Fruit fly (Drosophila melanogaster) whole organism, prepupa: ENCODE results near the gene Cul5.

ENCODE experiments used
- Blimp-1 ChIP-seq: fragments of 200-800 bp; sonication (Bioruptor generic); optimal IDR thresholded peaks from 3 replicates; lab custom pipeline; 2017; ENCODE audit warnings: missing biosample characterization, missing genetic modification characterization, mild to moderate bottlenecking, moderate library complexity, missing genetic modification reagents
- CG10669 ChIP-seq: fragments of 200-800 bp; sonication (Bioruptor generic); optimal IDR thresholded peaks from 3 replicates; lab custom pipeline; 2018; ENCODE audit warnings: missing biosample characterization, mild to moderate bottlenecking, missing genetic modification characterization, moderate library complexity
- CG11294 ChIP-seq: fragments of 200-800 bp; sonication (Bioruptor generic); IDR thresholded peaks from 2 replicates; pipeline ENCODE4 v1.3.6; 2022; ENCODE audit warnings: missing biosample characterization, missing genetic modification characterization
- CG11762 ChIP-seq: fragments of 200-800 bp; sonication (Bioruptor generic); optimal IDR thresholded peaks from 3 replicates; lab custom pipeline; 2016; ENCODE audit warnings: missing biosample characterization, missing genetic modification characterization; ENCODE audit not compliant: insufficient read depth
- CG11902 ChIP-seq: fragments of 200-800 bp; sonication (Bioruptor generic); optimal IDR thresholded peaks from 3 replicates; lab custom pipeline; 2016; ENCODE audit warnings: missing biosample characterization, missing genetic modification characterization
- CG15336 ChIP-seq: fragments of 200-800 bp; sonication (Bioruptor generic); IDR thresholded peaks from 2 replicates; pipeline ENCODE4 v1.3.6; 2022; ENCODE audit warnings: missing biosample characterization, missing genetic modification characterization
- CG1621 ChIP-seq: fragments of 200-800 bp; sonication (Bioruptor generic); optimal IDR thresholded peaks from 3 replicates; lab custom pipeline; 2018; ENCODE audit warnings: missing biosample characterization, mild to moderate bottlenecking, missing genetic modification characterization
- CG3032 ChIP-seq: fragments of 200-800 bp; optimal IDR thresholded peaks from 2 replicates; lab custom pipeline; 2019; ENCODE audit warnings: missing biosample characterization, mild to moderate bottlenecking, missing genetic modification characterization, moderate library complexity
- CG31627 ChIP-seq: fragments of 200-800 bp; sonication (Bioruptor generic); optimal IDR thresholded peaks from 3 replicates; lab custom pipeline; 2016; ENCODE audit warnings: missing biosample characterization, missing genetic modification characterization
- CG32006 ChIP-seq: fragments of 200-800 bp; sonication (Bioruptor generic); optimal IDR thresholded peaks from 3 replicates; lab custom pipeline; 2017; ENCODE audit warnings: missing biosample characterization, mild to moderate bottlenecking, missing genetic modification characterization
- CG3919 ChIP-seq: fragments of 200-800 bp; sonication (Bioruptor generic); optimal IDR thresholded peaks from 3 replicates; lab custom pipeline; 2016; ENCODE audit warnings: missing biosample characterization, missing genetic modification characterization
- CG4318 ChIP-seq: fragments of 200-800 bp; sonication (Bioruptor generic); optimal IDR thresholded peaks from 3 replicates; lab custom pipeline; 2017; ENCODE audit warnings: missing biosample characterization, mild to moderate bottlenecking, missing genetic modification characterization
- CG6163 ChIP-seq: fragments of 200-800 bp; sonication (Bioruptor generic); IDR thresholded peaks from 3 replicates; pipeline ENCODE4 v1.3.6; 2022; ENCODE audit warnings: missing biosample characterization, missing genetic modification characterization
- CG6276 ChIP-seq: fragments of 200-800 bp; sonication (Bioruptor generic); optimal IDR thresholded peaks from 2 replicates; lab custom pipeline; 2017; ENCODE audit warnings: missing biosample characterization, mild to moderate bottlenecking, missing genetic modification characterization
- CG6792 ChIP-seq: fragments of 200-800 bp; sonication (Bioruptor generic); optimal IDR thresholded peaks from 3 replicates; lab custom pipeline; 2016; ENCODE audit warnings: missing biosample characterization, missing genetic modification characterization
- CG8119 ChIP-seq: fragments of 200-800 bp; sonication (Bioruptor generic); IDR thresholded peaks from 3 replicates; pipeline ENCODE4 v1.3.6; 2022; ENCODE audit warnings: missing biosample characterization, missing genetic modification characterization
- CG8319 ChIP-seq: fragments of 200-800 bp; sonication (Bioruptor generic); optimal IDR thresholded peaks from 3 replicates; lab custom pipeline; 2016; ENCODE audit warnings: missing biosample characterization, missing genetic modification characterization
- CG8632 ChIP-seq: fragments of 200-800 bp; sonication (Bioruptor generic); optimal IDR thresholded peaks from 3 replicates; lab custom pipeline; 2016; ENCODE audit warnings: missing biosample characterization, missing genetic modification characterization
- CG9139 ChIP-seq: fragments of 200-800 bp; sonication (Bioruptor generic); optimal IDR thresholded peaks from 3 replicates; lab custom pipeline; 2017; ENCODE audit warnings: missing biosample characterization, mild to moderate bottlenecking, missing genetic modification characterization
- Eip75B ChIP-seq: fragments of 200-800 bp; sonication (Bioruptor generic); optimal IDR thresholded peaks from 3 replicates; lab custom pipeline; 2016; ENCODE audit warnings: missing biosample characterization, missing genetic modification characterization
- Eip78C ChIP-seq: fragments of 200-800 bp; sonication (Bioruptor generic); peaks from one replicate; lab custom pipeline; 2016; ENCODE audit warnings: missing biosample characterization, missing genetic modification characterization
- Eip93F ChIP-seq: fragments of 200-800 bp; sonication (Bioruptor generic); optimal IDR thresholded peaks from 2 replicates; lab custom pipeline; 2016; ENCODE audit warnings: missing biosample characterization, mild to moderate bottlenecking, missing genetic modification characterization
- Ets21C ChIP-seq: fragments of 200-800 bp; sonication (Bioruptor generic); optimal IDR thresholded peaks from 3 replicates; lab custom pipeline; 2016; ENCODE audit warnings: missing biosample characterization, missing genetic modification characterization
- Ets96B ChIP-seq: fragments of 200-800 bp; optimal IDR thresholded peaks from 2 replicates; lab custom pipeline; 2019; ENCODE audit warnings: missing biosample characterization, mild to moderate bottlenecking, missing genetic modification characterization, moderate library complexity
- Hr38 ChIP-seq: sonication (Bioruptor generic); optimal IDR thresholded peaks from 2 replicates; lab custom pipeline; 2016; ENCODE audit warnings: missing biosample characterization, missing genetic modification characterization
- Hr39 ChIP-seq: fragments of 200-800 bp; sonication (Bioruptor generic); optimal IDR thresholded peaks from 2 replicates; lab custom pipeline; 2016; ENCODE audit warnings: missing biosample characterization, missing genetic modification characterization
- Hr4 ChIP-seq: fragments of 200-800 bp; sonication (Bioruptor generic); optimal IDR thresholded peaks from 3 replicates; lab custom pipeline; 2016; ENCODE audit warnings: missing biosample characterization, missing genetic modification characterization
- OdsH ChIP-seq: fragments of 200-800 bp; sonication (Bioruptor generic); optimal IDR thresholded peaks from 3 replicates; lab custom pipeline; 2016; ENCODE audit warnings: missing biosample characterization, missing genetic modification characterization
- Smox ChIP-seq: fragments of 200-800 bp; sonication (Bioruptor generic); optimal IDR thresholded peaks from 3 replicates; lab custom pipeline; 2016; ENCODE audit warnings: missing biosample characterization, missing genetic modification characterization
- Sox102F ChIP-seq: fragments of 200-800 bp; sonication (Bioruptor generic); optimal IDR thresholded peaks from 2 replicates; lab custom pipeline; 2016; ENCODE audit warnings: missing biosample characterization, mild to moderate bottlenecking, missing genetic modification characterization
- Sox14 ChIP-seq: fragments of 200-800 bp; sonication (Bioruptor generic); optimal IDR thresholded peaks from 3 replicates; lab custom pipeline; 2016; ENCODE audit warnings: missing biosample characterization, missing genetic modification characterization
- Sox15 ChIP-seq: fragments of 200-800 bp; sonication (Bioruptor generic); optimal IDR thresholded peaks from 3 replicates; lab custom pipeline; 2016; ENCODE audit warnings: missing biosample characterization, missing genetic modification characterization
- achi ChIP-seq: fragments of 200-800 bp; sonication (Bioruptor generic); optimal IDR thresholded peaks from 3 replicates; lab custom pipeline; 2016; ENCODE audit warnings: missing biosample characterization, missing genetic modification characterization
- acj6 ChIP-seq: fragments of 200-800 bp; sonication (Bioruptor generic); optimal IDR thresholded peaks from 3 replicates; lab custom pipeline; 2016; ENCODE audit warnings: missing biosample characterization, missing genetic modification characterization
- dac ChIP-seq: fragments of 200-800 bp; sonication (Bioruptor generic); optimal IDR thresholded peaks from 2 replicates; lab custom pipeline; 2017; ENCODE audit warnings: missing biosample characterization, mild to moderate bottlenecking, missing genetic modification characterization
- dsx ChIP-seq: fragments of 200-800 bp; optimal IDR thresholded peaks from 3 replicates; lab custom pipeline; 2019; ENCODE audit warnings: missing biosample characterization, mild to moderate bottlenecking, missing genetic modification characterization, moderate library complexity; ENCODE audit not compliant: poor library complexity, severe bottlenecking
- esn ChIP-seq: fragments of 200-800 bp; sonication (Bioruptor generic); optimal IDR thresholded peaks from 2 replicates; lab custom pipeline; 2016; ENCODE audit warnings: missing biosample characterization, mild to moderate bottlenecking, missing genetic modification characterization, moderate library complexity
- fd59A ChIP-seq: fragments of 200-800 bp; sonication (Bioruptor generic); optimal IDR thresholded peaks from 2 replicates; lab custom pipeline; 2017; ENCODE audit warnings: missing biosample characterization, mild to moderate bottlenecking, missing genetic modification characterization, missing genetic modification reagents
- fd85E ChIP-seq: fragments of 200-800 bp; sonication (Bioruptor generic); optimal IDR thresholded peaks from 3 replicates; lab custom pipeline; 2016; ENCODE audit warnings: missing biosample characterization, missing genetic modification characterization
- lz ChIP-seq: fragments of 200-800 bp; sonication (Bioruptor generic); optimal IDR thresholded peaks from 3 replicates; lab custom pipeline; 2016; ENCODE audit warnings: missing biosample characterization, missing genetic modification characterization
- net ChIP-seq: fragments of 200-800 bp; sonication (Bioruptor generic); optimal IDR thresholded peaks from 3 replicates; lab custom pipeline; 2016; ENCODE audit warnings: missing biosample characterization, missing genetic modification characterization
- pdm3 ChIP-seq: fragments of 200-800 bp; sonication (Bioruptor generic); optimal IDR thresholded peaks from 3 replicates; lab custom pipeline; 2016; ENCODE audit warnings: missing biosample characterization, missing genetic modification characterization
- salr ChIP-seq, 2 experiments: fragments of 200-800 bp; sonication (Bioruptor generic); optimal IDR thresholded peaks; 3 replicates each; lab custom pipeline; 2016 to 2018; ENCODE audit warnings: missing biosample characterization in 2 of 2, missing genetic modification characterization in 2 of 2, mild to moderate bottlenecking in 1 of 2
- spab ChIP-seq: fragments of 200-800 bp; sonication (Bioruptor generic); optimal IDR thresholded peaks from 2 replicates; lab custom pipeline; 2017; ENCODE audit warnings: missing biosample characterization, mild to moderate bottlenecking, missing genetic modification characterization, missing genetic modification reagents
- ss ChIP-seq, 2 experiments: fragments of 200-800 bp; sonication (Bioruptor generic); optimal IDR thresholded peaks; 2 replicates in 1 of 2; 3 replicates in 1 of 2; lab custom pipeline; 2017 to 2018; ENCODE audit warnings: mild to moderate bottlenecking in 2 of 2, missing biosample characterization in 2 of 2, missing genetic modification characterization in 2 of 2, moderate library complexity in 1 of 2
- svp ChIP-seq: fragments of 200-800 bp; sonication (Bioruptor generic); peaks from one replicate; lab custom pipeline; 2016; ENCODE audit warnings: missing biosample characterization, missing genetic modification characterization
- topi ChIP-seq: fragments of 200-800 bp; sonication (Bioruptor generic); optimal IDR thresholded peaks from 3 replicates; lab custom pipeline; 2016; ENCODE audit warnings: missing biosample characterization, missing genetic modification characterization

Cul5 gene

dm6 chr3R:29094152-29094551 is 31.4 kb upstream of the Cul5 start (continued):
- TF ChIP-seq Ets21C: no peak
- no peak for TF ChIP-seq Smox (GFP tag; lab: Kevin White, UChicago)
- peak; percentile 78 for TF ChIP-seq CG3919 (GFP tag; lab: Kevin White, UChicago)
- TF ChIP-seq Eip93F (GFP tag; lab: Kevin White, UChicago): no peak
- peak; percentile 46; the same call in 1 of the 2 replicates for TF ChIP-seq CG11294 (GFP tag; lab: Robert Waterston, UW)
- peak; percentile 40 for TF ChIP-seq CG11762 (GFP tag; lab: Kevin White, UChicago)
- no peak for TF ChIP-seq fd85E (GFP tag; lab: Kevin White, UChicago)
- TF ChIP-seq Hr4 (GFP tag; lab: Kevin White, UChicago): no peak
- TF ChIP-seq CG8319: peak; percentile 22
- peak; percentile 52 for TF ChIP-seq CG9139 (GFP tag; lab: Kevin White, UChicago)
- TF ChIP-seq CG6163 (GFP tag; lab: Robert Waterston, UW): peak; percentile 67
- peak; percentile 39 to 43 for TF ChIP-seq ss (GFP tag; optimal IDR thresholded peaks at IDR 0.05; lab: Kevin White, UChicago)
- peak; percentile 47 for TF ChIP-seq acj6 (GFP tag; lab: Kevin White, UChicago)
- no peak for TF ChIP-seq CG11902 (GFP tag; lab: Kevin White, UChicago)
- peak; percentile 68 for TF ChIP-seq achi (GFP tag; lab: Kevin White, UChicago)
- TF ChIP-seq spab (GFP tag; lab: Kevin White, UChicago): peak; percentile 71
- TF ChIP-seq Sox15 (GFP tag; lab: Kevin White, UChicago): no peak
- TF ChIP-seq CG8119 (GFP tag; lab: Robert Waterston, UW): peak; percentile 66
- no peak for TF ChIP-seq Sox102F (GFP tag; lab: Kevin White, UChicago)

DNA sequence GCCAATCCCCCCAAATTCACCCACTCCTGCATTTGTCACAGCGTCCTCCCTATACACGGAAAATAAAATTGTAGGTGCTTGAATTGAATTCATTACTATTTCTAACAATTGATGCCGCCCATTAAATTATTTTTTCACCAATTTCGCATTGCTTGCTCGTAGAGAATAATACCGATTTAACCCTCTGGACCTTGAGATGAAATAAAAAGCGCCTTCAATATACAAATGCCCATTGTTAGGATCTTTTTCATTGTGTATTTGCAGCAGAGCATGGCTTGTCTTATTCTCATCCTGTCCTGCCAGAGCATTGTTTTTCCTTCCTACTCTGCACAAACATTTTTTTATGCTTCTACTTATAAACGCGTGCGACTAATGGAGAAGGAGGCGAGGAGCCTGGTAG is 28.8 kb upstream of the Cul5 start:
- peak; percentile 54 for TF ChIP-seq CG3919 (GFP tag; lab: Kevin White, UChicago)
- no peak for TF ChIP-seq CG11902 (GFP tag; lab: Kevin White, UChicago)
- TF ChIP-seq fd85E (GFP tag; lab: Kevin White, UChicago): no peak
- TF ChIP-seq CG6163 (GFP tag; lab: Robert Waterston, UW): peak; percentile 50; the same call in 2 of the 3 replicates
- peak; percentile 4 for TF ChIP-seq net (GFP tag; lab: Kevin White, UChicago)
- peak; percentile 17 for TF ChIP-seq CG8319
- peak; percentile 60 for TF ChIP-seq fd59A (GFP tag; lab: Kevin White, UChicago)
- TF ChIP-seq CG8632: peak; percentile 18
- peak; percentile 38 for TF ChIP-seq Sox14 (GFP tag; lab: Kevin White, UChicago)
- TF ChIP-seq lz: peak; percentile 32
- TF ChIP-seq Smox (GFP tag; lab: Kevin White, UChicago): peak; percentile 2
- TF ChIP-seq dsx (GFP tag; lab: Kevin White, UChicago): peak; percentile 49
- peak; percentile 73 for TF ChIP-seq Ets96B (tag; lab: Kevin White, UChicago)
- no peak for TF ChIP-seq CG6276 (GFP tag; lab: Kevin White, UChicago)
- TF ChIP-seq CG4318 (GFP tag; lab: Kevin White, UChicago): peak; percentile 3
- peak; percentile 81 for TF ChIP-seq Eip78C
- TF ChIP-seq CG3032 (tag; lab: Kevin White, UChicago): peak; percentile 63
- no peak for TF ChIP-seq Blimp-1
- no peak for TF ChIP-seq Sox15 (GFP tag; lab: Kevin White, UChicago)
- TF ChIP-seq CG6792 (GFP tag; lab: Kevin White, UChicago): peak; percentile 31
- TF ChIP-seq Eip93F (GFP tag; lab: Kevin White, UChicago): no peak
- peak; percentile 56 for TF ChIP-seq spab (GFP tag; lab: Kevin White, UChicago)
- peak; percentile 59 for TF ChIP-seq achi (GFP tag; lab: Kevin White, UChicago)
- TF ChIP-seq CG31627 (GFP tag; lab: Kevin White, UChicago): peak; percentile 27
- peak; percentile 41 for TF ChIP-seq CG32006 (GFP tag; lab: Kevin White, UChicago)
- TF ChIP-seq svp: no peak
- peak; percentile 31 for TF ChIP-seq Hr39 (GFP tag; lab: Kevin White, UChicago)
- peak; percentile 31 for TF ChIP-seq esn
- TF ChIP-seq pdm3 (GFP tag; lab: Kevin White, UChicago): peak; percentile 52
- peak; percentile 59 for TF ChIP-seq CG10669 (GFP tag; lab: Kevin White, UChicago)
- no peak for TF ChIP-seq Hr38 (GFP tag; lab: Kevin White, UChicago)
- 0 out of 2 replicates have a peak, but pooled peaks have one; percentile 13 for TF ChIP-seq CG15336 (GFP tag; lab: Robert Waterston, UW)
- TF ChIP-seq dac (GFP tag; lab: Kevin White, UChicago): no peak
- TF ChIP-seq OdsH (GFP tag; lab: Kevin White, UChicago): peak; percentile 38
- TF ChIP-seq CG1621: peak; percentile 31
- TF ChIP-seq Hr4 (GFP tag; lab: Kevin White, UChicago): peak; percentile 14
- peak; percentile 4 to 31 for TF ChIP-seq salr (GFP tag; optimal IDR thresholded peaks at IDR 0.05; lab: Kevin White, UChicago)
- peak; percentile 33 for TF ChIP-seq topi (GFP tag; lab: Kevin White, UChicago)
- peak; percentile 44 for TF ChIP-seq Eip75B
- TF ChIP-seq CG11762 (GFP tag; lab: Kevin White, UChicago): no peak
- peak; percentile 31; the same call in 1 of the 3 replicates for TF ChIP-seq CG8119 (GFP tag; lab: Robert Waterston, UW)
